Worm (Caenorhabditis elegans) whole organism, late embryonic: ENCODE data around the gene Y70C5A.3.

ENCODE experiments used
- C38D4.7 ChIP-seq: fragments of 200-800 bp; sonication (Bioruptor generic); optimal IDR thresholded peaks from 2 replicates; lab custom pipeline; 2018; ENCODE audit warnings: mild to moderate bottlenecking, missing genetic modification characterization, moderate library complexity, missing compliant biosample characterization
- K09A11.1 ChIP-seq: sonication (generic microtip); optimal IDR thresholded peaks from 2 replicates; lab custom pipeline; 2017; ENCODE audit warnings: antibody characterized with exemption, mild to moderate bottlenecking, missing genetic modification characterization, missing compliant biosample characterization; ENCODE audit not compliant: insufficient read depth
- T23F11.4 ChIP-seq: fragments of 200-800 bp; sonication (Bioruptor generic); optimal IDR thresholded peaks from 2 replicates; lab custom pipeline; 2018; ENCODE audit warnings: mild to moderate bottlenecking, missing genetic modification characterization, missing compliant biosample characterization
- ahr-1 ChIP-seq: sonication (generic microtip); optimal IDR thresholded peaks from 2 replicates; lab custom pipeline; 2016; ENCODE audit warnings: missing genetic modification characterization, missing compliant biosample characterization
- ceh-14 ChIP-seq: sonication (generic microtip); optimal IDR thresholded peaks from 2 replicates; lab custom pipeline; 2016; ENCODE audit warnings: missing genotype, missing genetic modification characterization, missing compliant biosample characterization
- ceh-18 ChIP-seq: sonication (generic microtip); optimal IDR thresholded peaks from 2 replicates; lab custom pipeline; 2016; ENCODE audit warnings: missing genetic modification characterization, missing compliant biosample characterization
- ceh-22 ChIP-seq: sonication (generic microtip); optimal IDR thresholded peaks from 2 replicates; lab custom pipeline; 2017; ENCODE audit warnings: missing biosample characterization, missing genetic modification characterization
- ceh-24 ChIP-seq: sonication (generic microtip); optimal IDR thresholded peaks from 2 replicates; lab custom pipeline; 2016; ENCODE audit warnings: mild to moderate bottlenecking, missing genetic modification characterization, missing compliant biosample characterization
- ceh-30 ChIP-seq: fragments of 150-350 bp; optimal IDR thresholded peaks from 2 replicates; lab custom pipeline; 2014; ENCODE audit warnings: missing biosample characterization, missing genetic modification characterization
- ceh-31 ChIP-seq: sonication (generic microtip); optimal IDR thresholded peaks from 2 replicates; lab custom pipeline; 2016; ENCODE audit warnings: missing genetic modification characterization, missing compliant biosample characterization
- ceh-48 ChIP-seq: sonication (generic microtip); optimal IDR thresholded peaks from 2 replicates; lab custom pipeline; 2016; ENCODE audit warnings: missing genetic modification characterization, inconsistent platforms, missing compliant biosample characterization
- che-1 ChIP-seq: sonication (generic microtip); optimal IDR thresholded peaks from 2 replicates; lab custom pipeline; 2016; ENCODE audit warnings: mild to moderate bottlenecking, missing genetic modification characterization, missing compliant biosample characterization
- ets-4 ChIP-seq: sonication (generic microtip); optimal IDR thresholded peaks from 2 replicates; lab custom pipeline; 2016; ENCODE audit warnings: missing genetic modification characterization, missing compliant biosample characterization
- eyg-1 ChIP-seq: sonication (generic microtip); optimal IDR thresholded peaks from 2 replicates; lab custom pipeline; 2016; ENCODE audit warnings: missing genotype, missing genetic modification characterization, missing compliant biosample characterization
- hlh-13 ChIP-seq: fragments of 200-800 bp; sonication (Bioruptor generic); optimal IDR thresholded peaks from 2 replicates; lab custom pipeline; 2018; ENCODE audit warnings: mild to moderate bottlenecking, missing genetic modification characterization, missing compliant biosample characterization
- hlh-15 ChIP-seq: sonication (generic microtip); optimal IDR thresholded peaks from 2 replicates; lab custom pipeline; 2016; ENCODE audit warnings: missing genetic modification characterization, missing compliant biosample characterization
- hlh-8 ChIP-seq: sonication (generic microtip); optimal IDR thresholded peaks from 2 replicates; lab custom pipeline; 2016; ENCODE audit warnings: missing genotype, missing genetic modification characterization, missing compliant biosample characterization
- lin-11 ChIP-seq: fragments of 200-800 bp; sonication (Bioruptor generic); optimal IDR thresholded peaks from 2 replicates; lab custom pipeline; 2018; ENCODE audit warnings: mild to moderate bottlenecking, missing genetic modification characterization, missing compliant biosample characterization
- madf-2 ChIP-seq: sonication (generic microtip); optimal IDR thresholded peaks from 2 replicates; lab custom pipeline; 2017; ENCODE audit warnings: missing genetic modification characterization, missing compliant biosample characterization
- nhr-11 ChIP-seq: fragments of 150-350 bp; optimal IDR thresholded peaks from 2 replicates; lab custom pipeline; 2014; ENCODE audit warnings: missing biosample characterization, missing genetic modification characterization
- odd-2 ChIP-seq: sonication (generic microtip); optimal IDR thresholded peaks from 2 replicates; lab custom pipeline; 2017; ENCODE audit warnings: antibody characterized with exemption, mild to moderate bottlenecking, missing genetic modification characterization, missing compliant biosample characterization
- pat-9 ChIP-seq: fragments of 200-800 bp; sonication (Bioruptor generic); optimal IDR thresholded peaks from 2 replicates; lab custom pipeline; 2018; ENCODE audit warnings: mild to moderate bottlenecking, missing genetic modification characterization, moderate library complexity, missing compliant biosample characterization
- pax-1 ChIP-seq: fragments of 150-350 bp; optimal IDR thresholded peaks from 2 replicates; lab custom pipeline; 2014; ENCODE audit warnings: missing biosample characterization, missing genetic modification characterization
- pha-4 ChIP-seq: fragments of 150-350 bp; optimal IDR thresholded peaks from 2 replicates; lab custom pipeline; 2018; ENCODE audit warnings: missing biosample characterization, missing genetic modification reagents, missing genetic modification characterization
- rnt-1 ChIP-seq: sonication (generic microtip); optimal IDR thresholded peaks from 2 replicates; lab custom pipeline; 2016; ENCODE audit warnings: missing genetic modification characterization, missing compliant biosample characterization
- sdc-2 ChIP-seq: sonication (generic microtip); optimal IDR thresholded peaks from 2 replicates; lab custom pipeline; 2016; ENCODE audit warnings: missing genotype, missing genetic modification characterization, missing compliant biosample characterization
- sox-2 ChIP-seq: fragments of 200-800 bp; sonication (Bioruptor generic); IDR thresholded peaks from 2 replicates; pipeline ENCODE4 v1.3.6; 2022; ENCODE audit warnings: missing genetic modification reagents, missing genetic modification characterization, missing compliant biosample characterization
- tbx-2 ChIP-seq: sonication (generic microtip); optimal IDR thresholded peaks from 2 replicates; lab custom pipeline; 2016; ENCODE audit warnings: missing genetic modification characterization, missing compliant biosample characterization
- tbx-7 ChIP-seq: sonication (generic microtip); optimal IDR thresholded peaks from 2 replicates; lab custom pipeline; 2016; ENCODE audit warnings: missing genotype, missing genetic modification characterization, missing compliant biosample characterization
- ttx-3 ChIP-seq: sonication (generic microtip); optimal IDR thresholded peaks from 2 replicates; lab custom pipeline; 2016; ENCODE audit warnings: missing genetic modification reagents, missing genetic modification characterization, missing compliant biosample characterization
- unc-86 ChIP-seq: sonication (generic microtip); optimal IDR thresholded peaks from 2 replicates; lab custom pipeline; 2016; ENCODE audit warnings: missing genetic modification characterization, missing compliant biosample characterization
- zip-5 ChIP-seq: sonication (generic microtip); optimal IDR thresholded peaks from 2 replicates; lab custom pipeline; 2016; ENCODE audit warnings: missing genetic modification characterization, missing compliant biosample characterization
- ztf-16 ChIP-seq: sonication (generic microtip); optimal IDR thresholded peaks from 2 replicates; lab custom pipeline; 2017; ENCODE audit warnings: missing genetic modification characterization, missing compliant biosample characterization

Gene Y70C5A.3

ce11 chrV:16581061-16581460 lies 39.7 kb downstream of the Y70C5A.3 start:
- no peak for TF ChIP-seq pha-4 (tag; lab: Kevin White, UChicago)

- TF ChIP-seq ceh-31 (tag; lab: Kevin White, UChicago) (no peak), lin-11 (no peak), ceh-22 (tag; lab: Kevin White, UChicago) (no peak), C38D4.7 (GFP tag; lab: Kevin White, UChicago) (no peak), madf-2 (tag; lab: Kevin White, UChicago) (no peak), ceh-48 (no peak), ztf-16 (tag; lab: Kevin White, UChicago) (no peak)
- TF ChIP-seq, all 69 proteins: peak for 0
Observed at ce11 chrV:16580424-16580823, 40.3 kb downstream of the Y70C5A.3 start, which contains the start of gene nhr-271. nhr-271 (minus strand) TSS chrV:16580524.

ce11 chrV:16575900-16576299 lies 44.8 kb downstream of the Y70C5A.3 start, which contains the start of gene str-151:
str-151 (plus strand) TSS chrV:16576200.
- TF ChIP-seq hlh-15: no peak
- no peak for TF ChIP-seq pat-9 (tag; lab: Kevin White, UChicago)
- TF ChIP-seq ceh-22 (tag; lab: Kevin White, UChicago): no peak
- TF ChIP-seq ahr-1: no peak
- no peak for TF ChIP-seq ets-4 (tag; lab: Kevin White, UChicago)
- no peak for TF ChIP-seq odd-2 (tag; lab: Kevin White, UChicago)
- TF ChIP-seq eyg-1: no peak
- no peak for TF ChIP-seq ceh-14
- TF ChIP-seq rnt-1: no peak
- TF ChIP-seq ztf-16 (tag; lab: Kevin White, UChicago): no peak
- TF ChIP-seq hlh-13 (GFP tag; lab: Kevin White, UChicago): no peak
- TF ChIP-seq tbx-2 (tag; lab: Kevin White, UChicago): no peak
- TF ChIP-seq nhr-11: no peak
- no peak for TF ChIP-seq ceh-48
- TF ChIP-seq ceh-18 (tag; lab: Kevin White, UChicago): no peak
- no peak for TF ChIP-seq tbx-7 (tag; lab: Kevin White, UChicago)
- TF ChIP-seq zip-5 (tag; lab: Kevin White, UChicago): no peak
- TF ChIP-seq hlh-8 (tag; lab: Kevin White, UChicago): no peak
- no peak for TF ChIP-seq che-1 (tag; lab: Kevin White, UChicago)
- TF ChIP-seq pax-1: no peak

ce11 chrV:16573168-16573567 lies 47.6 kb downstream of the Y70C5A.3 start, which contains the start of gene str-149:
str-149 (plus strand) TSS chrV:16573468.
- no peak for TF ChIP-seq K09A11.1 (tag; lab: Kevin White, UChicago)

- TF ChIP-seq ceh-24 (tag; lab: Kevin White, UChicago) (no peak), ceh-30 (tag; lab: Kevin White, UChicago) (no peak), unc-86 (tag; lab: Kevin White, UChicago) (no peak), sdc-2 (tag; lab: Kevin White, UChicago) (no peak), ttx-3 (tag; lab: Kevin White, UChicago) (no peak), ceh-48 (no peak), sox-2 (GFP tag; lab: Robert Waterston, UW) (no peak), T23F11.4 (GFP tag; lab: Kevin White, UChicago) (no peak)
- TF ChIP-seq, all 69 proteins: peak for 0
Observed at ce11 chrV:16570697-16571096, 50.0 kb downstream of the Y70C5A.3 start, which contains the start of gene nhr-233. nhr-233 (minus strand) TSS chrV:16570797.
